Worm (Caenorhabditis elegans) whole organism, dauer: ENCODE data around the gene F56A11.4.

Experiments
- unc-62 ChIP-seq: sonication (generic microtip); optimal IDR thresholded peaks from 2 replicates; lab custom pipeline; 2017; ENCODE audit warnings: missing biosample characterization, missing genetic modification reagents, missing genetic modification characterization

F56A11.4 gene

ce11 chrIV:572487-572886 lies 24.4 kb downstream of the F56A11.4 start, which contains the start of gene gex-2:
TSS of gene gex-2 (plus strand) at chrIV:572769.
- no peak for TF ChIP-seq unc-62

ce11 chrIV:580512-580911 lies 32.4 kb downstream of the F56A11.4 start:
- no peak for TF ChIP-seq unc-62

- no peak for TF ChIP-seq unc-62
Measured at ce11 chrIV:582130-582529, 34.0 kb downstream of the F56A11.4 start, which contains the start of gene F56A11.6. TSS of gene F56A11.6 (minus strand) at chrIV:582230.

- no peak for TF ChIP-seq unc-62
Measured at ce11 chrIV:584039-584438, 35.9 kb downstream of the F56A11.4 start.

DNA sequence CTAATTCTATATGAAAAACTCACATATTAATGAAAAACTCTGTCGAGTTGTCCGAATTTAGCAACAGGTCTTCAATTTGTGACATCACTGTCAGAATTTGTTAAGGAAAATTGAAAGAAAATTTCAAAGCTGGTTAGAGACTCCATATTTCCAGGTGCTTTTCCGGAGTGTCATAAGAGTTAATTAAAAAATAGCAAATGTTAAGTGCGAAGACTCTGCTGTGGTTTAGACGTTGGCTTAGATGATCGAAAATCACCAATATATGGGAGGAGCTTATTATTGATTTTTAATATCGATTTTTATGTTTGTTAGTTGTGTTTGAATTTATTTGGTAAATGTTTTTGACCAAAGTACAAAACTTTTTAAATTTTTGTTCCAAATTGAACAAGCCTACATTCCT lies 39.6 kb downstream of the F56A11.4 start, which contains the start of gene C18H7.12:
C18H7.12 (minus strand) TSS at position 101 of the 400 bp plus-strand sequence.
- no peak for TF ChIP-seq unc-62

DNA sequence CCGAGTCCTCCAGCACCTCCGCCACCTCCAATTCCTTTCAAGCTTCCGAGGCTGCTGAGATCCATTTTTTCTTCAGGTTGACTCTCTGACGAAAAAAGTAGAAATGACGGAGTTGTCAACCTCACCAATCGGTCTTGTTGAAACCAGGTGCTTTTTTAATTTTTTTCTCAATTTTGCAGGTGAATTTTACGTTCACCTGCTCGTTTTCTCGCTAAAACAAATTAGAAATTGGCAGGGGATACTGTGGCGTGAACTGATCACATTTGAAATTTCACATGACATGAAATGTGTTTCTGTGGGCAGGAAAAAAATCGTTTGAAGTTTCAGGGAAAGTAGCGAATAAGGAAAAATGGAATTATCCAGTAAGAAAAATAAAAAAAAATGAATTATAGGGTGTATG lies 44.3 kb downstream of the F56A11.4 start, which contains the start of gene C18H7.6:
C18H7.6 (minus strand) TSS at position 104 of the 400 bp plus-strand sequence.
- TF ChIP-seq unc-62: no peak

- no peak for TF ChIP-seq unc-62
Measured at ce11 chrIV:593029-593428, 44.9 kb downstream of the F56A11.4 start, which contains the start of gene C18H7.4. TSS of gene C18H7.4 (plus strand) at chrIV:593329.

DNA sequence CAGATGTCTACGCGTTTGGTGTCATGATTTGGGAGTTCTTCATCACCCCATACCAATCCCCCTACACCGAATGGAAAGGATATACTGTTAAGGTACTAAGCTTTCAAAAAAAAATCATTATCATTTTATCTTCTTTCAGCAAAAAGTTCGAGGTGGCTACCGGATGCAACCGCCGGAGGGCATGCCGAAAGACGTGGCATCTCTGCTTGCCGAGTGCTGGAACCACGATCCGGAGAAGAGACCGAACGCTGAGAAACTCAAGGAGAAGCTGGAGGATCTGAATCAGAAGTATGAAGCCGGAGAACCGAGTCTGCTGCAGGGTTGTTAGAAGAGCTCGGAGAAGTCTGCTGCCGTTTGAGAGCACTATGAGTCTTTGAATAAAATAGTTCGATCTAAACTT lies 46.7 kb downstream of the F56A11.4 start:
- TF ChIP-seq unc-62: no peak

DNA sequence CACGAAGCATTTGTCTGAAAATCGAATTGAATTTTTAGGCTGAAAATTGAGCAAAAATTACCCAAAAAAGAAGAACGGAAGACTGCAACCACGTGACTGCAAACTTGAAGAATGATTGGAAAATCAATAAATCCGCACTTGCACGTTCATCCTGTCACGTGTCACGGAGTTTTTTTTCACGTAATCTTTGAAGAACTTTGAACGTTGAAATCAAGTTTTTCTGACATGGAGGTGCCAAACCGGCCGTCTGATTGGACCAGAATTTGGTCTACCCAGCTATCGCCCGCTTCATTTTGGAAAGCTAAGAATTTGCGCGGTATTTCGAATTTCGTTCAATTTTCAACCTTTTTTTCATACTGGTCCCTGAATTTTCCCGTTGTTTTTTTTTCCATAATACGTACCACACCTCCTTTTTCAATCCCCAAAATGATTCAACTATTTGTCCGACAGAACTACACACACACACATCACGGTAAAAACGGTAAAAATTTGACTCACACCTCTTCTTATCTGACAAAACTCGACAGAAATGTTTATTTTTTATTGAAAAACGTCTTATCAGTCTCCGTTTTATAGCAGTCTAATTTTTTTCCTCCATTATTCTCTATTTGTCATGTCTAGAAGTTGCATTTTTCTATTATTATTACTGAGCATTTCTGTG lies 48.3 kb downstream of the F56A11.4 start, which contains the start of the genes C18H7.7 and C18H7.11:
C18H7.7 (minus strand) TSS at position 101 of the 661 bp plus-strand sequence.
C18H7.11 (plus strand) TSS at position 611 of the 661 bp plus-strand sequence.
- TF ChIP-seq unc-62: no peak

DNA sequence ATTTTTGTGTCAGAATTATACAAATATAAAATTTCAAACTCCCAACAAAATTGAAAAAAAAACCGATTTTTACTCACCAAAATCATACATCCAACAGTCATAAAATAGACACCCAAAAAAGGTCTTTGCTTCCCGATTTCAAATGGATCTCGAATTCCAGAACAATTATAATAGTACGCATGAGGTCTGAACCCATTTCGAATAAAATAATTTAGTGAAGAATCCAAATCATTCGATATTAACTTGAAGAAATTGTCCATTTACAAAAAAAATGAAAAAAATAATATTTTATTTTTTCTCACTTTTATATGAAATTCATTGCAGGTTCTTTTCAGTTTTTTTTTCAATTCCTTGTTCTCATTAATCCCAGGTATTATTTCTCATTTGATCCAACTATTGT lies 53.5 kb downstream of the F56A11.4 start, which contains the start of gene srt-59:
srt-59 (minus strand) TSS at position 101 of the 400 bp plus-strand sequence.
- no peak for TF ChIP-seq unc-62
